Fruit fly (Drosophila melanogaster): ENCODE results near the gene CG34135.

The CG34135 gene

DNA sequence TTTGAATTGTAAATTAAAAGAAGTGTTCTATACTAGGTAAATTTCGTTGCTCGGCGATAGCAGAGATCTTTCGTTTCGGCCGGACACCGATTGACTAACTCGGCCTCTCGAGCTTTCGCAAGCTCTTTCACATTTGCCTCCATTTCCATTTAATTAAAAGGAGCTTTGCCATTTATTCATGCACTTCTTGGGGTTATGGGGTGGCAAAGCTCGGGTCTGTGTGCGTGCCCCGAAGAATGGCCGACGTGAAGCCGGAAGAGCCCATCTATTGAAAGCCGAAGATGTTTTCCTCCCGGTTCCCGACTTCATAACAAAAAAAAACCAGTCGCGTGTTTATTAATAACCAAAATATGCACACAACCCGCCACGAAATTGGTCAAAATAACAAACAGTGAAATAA, 31.9 kb upstream of the CG34135 start:
- no peak for TF ChIP-seq noc (tag; optimal IDR thresholded peaks at IDR 0.05)

DNA sequence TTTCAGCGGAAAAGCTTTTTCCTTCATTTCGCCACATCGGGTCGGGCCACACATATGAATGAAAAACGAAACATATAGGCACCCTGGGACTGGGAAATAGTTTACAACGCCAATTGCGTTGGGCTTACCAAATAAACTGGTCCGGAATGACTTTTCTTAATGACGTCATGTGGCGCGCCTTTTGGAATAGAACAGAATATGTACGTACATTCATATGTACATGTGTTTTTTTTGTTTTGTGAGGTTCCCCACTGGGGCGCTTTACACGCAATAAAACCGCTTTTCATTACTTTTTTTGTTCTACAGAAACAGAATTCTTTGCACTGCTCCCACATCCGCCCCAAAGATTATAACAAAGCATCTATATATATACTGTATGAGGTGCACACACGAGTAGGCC, 30.3 kb upstream of the CG34135 start:
- no peak for TF ChIP-seq noc (tag; optimal IDR thresholded peaks at IDR 0.05)

DNA sequence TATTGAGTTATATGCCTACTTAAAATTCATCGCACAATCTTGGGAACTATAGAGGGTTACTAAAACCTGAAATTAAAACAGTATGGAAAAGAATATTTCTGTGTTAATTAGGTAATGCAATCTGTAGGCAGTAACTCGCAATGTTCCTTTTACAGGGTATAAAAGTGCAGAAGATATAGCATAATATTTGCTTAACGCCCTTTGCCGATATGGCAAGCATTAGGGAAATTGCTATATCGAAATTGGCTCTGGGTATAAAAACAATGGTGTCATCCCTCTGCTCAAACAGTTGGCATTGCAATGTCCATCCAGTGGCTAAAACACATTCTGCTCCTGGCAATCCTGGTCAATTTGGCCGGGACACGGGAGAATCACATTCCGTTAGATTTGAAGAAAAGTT, 26.4 kb upstream of the CG34135 start, which contains the start of gene Ir85a:
Gene Ir85a (plus strand): TSS at position 301 of the 400 bp plus-strand sequence.
- no peak for TF ChIP-seq noc (tag; optimal IDR thresholded peaks at IDR 0.05)

DNA sequence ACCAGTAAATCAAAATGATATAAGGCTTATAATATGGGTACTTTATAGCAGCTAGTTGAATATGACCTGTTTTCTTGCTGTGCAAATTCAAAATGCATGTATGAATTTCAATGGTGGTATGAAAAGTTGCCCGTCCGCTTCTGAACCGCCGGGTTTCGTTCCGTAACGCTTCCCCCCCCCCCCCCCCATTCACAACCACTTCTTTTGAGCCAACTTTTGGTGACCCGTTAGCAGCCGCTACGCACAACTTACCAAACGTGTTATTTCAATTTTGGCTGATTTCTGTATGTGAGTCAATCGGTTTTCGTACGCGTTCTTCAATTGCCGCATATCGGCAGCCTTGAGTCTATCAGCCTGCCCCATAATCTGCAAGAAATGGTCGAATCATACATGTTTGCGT, 25.7 kb upstream of the CG34135 start:
- no peak for TF ChIP-seq noc (tag; optimal IDR thresholded peaks at IDR 0.05)

DNA sequence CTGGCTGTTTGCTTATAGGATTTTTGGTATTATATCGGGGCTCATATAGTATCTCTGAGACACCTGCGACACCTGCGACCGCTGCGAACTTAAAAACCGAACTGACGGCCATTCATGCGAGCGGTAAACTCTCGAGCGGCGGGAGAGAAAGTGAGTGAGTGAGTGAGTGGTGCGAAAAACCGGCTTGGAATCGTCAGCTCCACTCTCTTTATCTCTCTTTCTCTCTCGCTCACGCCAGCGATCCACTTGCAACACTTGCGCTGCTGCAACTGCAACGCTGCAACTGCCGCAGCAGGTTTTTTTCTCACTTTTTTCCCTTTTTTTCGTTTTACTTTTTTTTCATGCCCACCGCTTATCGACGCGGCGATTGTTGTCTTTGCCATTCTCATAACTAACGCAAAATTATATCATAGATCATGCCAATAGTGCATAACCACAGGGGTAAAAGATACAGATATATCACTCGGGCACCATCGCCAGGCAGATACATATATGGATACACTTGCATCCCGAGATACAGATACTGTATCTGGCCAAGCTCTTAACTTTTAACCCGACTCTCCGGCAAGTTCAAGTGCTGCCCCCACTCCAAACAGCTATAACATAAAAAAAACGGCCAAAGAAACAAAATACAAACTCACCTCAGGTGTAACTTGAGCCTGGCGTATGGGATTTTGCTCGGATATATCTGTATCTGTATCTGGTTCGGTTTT, 24.6 kb upstream of the CG34135 start:
- TF ChIP-seq noc (tag; optimal IDR thresholded peaks at IDR 0.05) = no peak

DNA sequence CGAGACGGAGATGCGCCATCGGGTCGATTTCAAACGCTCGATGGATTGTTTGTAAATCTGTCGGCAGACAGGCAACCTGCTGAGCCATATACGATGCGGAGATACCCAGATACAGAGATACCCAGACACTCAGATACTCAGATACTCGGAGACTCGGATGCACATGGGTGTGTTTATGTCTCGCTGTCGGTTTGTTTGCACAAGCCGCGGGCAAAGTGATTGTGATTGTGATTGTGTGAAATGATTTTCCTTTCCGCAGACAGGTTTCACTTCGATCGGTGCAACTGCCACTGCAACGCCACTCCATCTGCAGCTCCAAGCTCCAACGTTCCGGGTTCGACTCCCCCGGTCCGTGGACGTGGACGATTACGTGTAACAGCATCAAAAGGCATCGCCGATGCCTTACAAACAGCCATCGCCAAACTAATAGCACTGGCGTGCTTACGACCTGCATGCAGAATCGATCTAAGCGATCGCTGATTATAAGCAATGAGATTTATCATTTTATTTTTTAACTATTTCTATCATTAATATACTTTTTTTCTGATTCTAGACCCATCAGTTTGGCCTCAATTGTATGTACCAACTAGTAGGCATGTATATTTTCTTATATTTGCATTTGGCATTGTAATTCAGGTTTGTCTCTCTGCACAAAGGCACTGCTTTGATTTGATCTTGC, 20.9 kb upstream of the CG34135 start:
- TF ChIP-seq noc (tag; optimal IDR thresholded peaks at IDR 0.05) = no peak

DNA sequence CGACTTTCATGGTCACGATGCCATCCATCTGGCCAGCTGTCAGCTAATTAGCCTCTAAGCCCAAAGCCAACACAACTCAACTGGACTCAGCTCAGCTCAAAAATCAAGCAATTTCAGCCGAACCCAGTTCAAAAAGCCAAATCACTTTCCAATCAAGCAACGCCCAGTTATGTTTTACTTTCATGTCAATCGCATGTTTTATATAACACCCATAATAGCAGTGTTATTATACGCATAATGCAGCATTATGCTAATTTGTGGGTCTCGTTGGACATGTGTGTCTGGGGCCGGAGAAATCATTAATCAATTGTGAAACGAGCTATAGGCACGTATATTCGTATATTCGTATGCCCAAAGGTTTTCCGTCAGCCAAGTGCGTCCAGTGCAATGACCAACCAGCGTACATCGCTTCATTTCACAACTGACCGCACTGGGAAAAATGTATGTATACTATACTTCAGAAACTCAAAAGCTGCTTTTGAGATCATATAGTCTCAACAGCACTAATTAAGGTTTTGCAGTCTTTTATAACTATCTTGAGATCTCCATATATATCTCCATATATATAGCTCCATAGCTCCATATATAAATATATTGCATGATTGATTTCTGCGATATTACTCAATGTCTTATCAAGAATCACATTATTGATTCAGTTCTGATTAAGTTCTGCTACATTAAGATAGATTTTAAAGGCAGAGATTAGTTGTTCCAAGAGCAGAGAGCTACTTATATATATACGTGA, 19.7 kb upstream of the CG34135 start:
- no peak for TF ChIP-seq noc (tag; optimal IDR thresholded peaks at IDR 0.05)

DNA sequence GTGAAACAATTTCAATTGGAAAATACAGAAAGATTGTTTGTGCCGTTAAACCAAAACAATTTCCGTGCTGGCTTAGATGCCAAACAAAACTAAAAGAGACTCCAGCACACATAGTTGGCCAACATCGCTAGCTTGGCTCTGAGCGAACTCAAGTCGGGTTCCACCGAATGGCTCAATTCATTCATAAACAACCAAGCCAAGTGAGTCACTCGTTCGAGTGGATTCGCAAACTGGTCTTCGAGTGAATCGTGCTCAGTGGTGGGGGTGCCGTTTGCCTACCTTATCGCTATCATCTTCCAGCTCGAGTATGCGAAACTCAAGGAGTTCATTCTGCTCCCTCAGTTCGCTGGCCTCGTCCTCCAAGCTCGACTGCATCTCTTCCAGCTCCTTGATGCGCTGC, 17.5 kb upstream of the CG34135 start:
- TF ChIP-seq noc (tag; optimal IDR thresholded peaks at IDR 0.05) = no peak

DNA sequence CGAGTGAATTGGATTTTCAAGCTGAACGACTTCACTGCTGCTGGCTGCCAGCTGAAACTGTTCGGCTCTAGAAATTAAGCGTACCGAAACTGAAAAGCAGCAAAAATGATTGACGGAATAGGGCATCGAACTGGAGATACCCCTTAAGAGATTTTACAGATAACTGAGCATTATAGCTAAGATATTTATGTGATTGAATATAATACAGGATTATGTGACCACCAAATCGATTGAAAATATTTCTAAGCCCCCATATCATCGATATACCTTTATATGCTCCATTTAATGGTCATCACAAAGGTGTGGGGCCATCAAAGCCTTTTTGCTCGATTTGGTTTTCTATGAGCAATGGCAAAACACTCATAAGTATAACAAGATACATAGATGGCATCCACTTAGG, 16.8 kb upstream of the CG34135 start:
- TF ChIP-seq noc (tag; optimal IDR thresholded peaks at IDR 0.05) = no peak

DNA sequence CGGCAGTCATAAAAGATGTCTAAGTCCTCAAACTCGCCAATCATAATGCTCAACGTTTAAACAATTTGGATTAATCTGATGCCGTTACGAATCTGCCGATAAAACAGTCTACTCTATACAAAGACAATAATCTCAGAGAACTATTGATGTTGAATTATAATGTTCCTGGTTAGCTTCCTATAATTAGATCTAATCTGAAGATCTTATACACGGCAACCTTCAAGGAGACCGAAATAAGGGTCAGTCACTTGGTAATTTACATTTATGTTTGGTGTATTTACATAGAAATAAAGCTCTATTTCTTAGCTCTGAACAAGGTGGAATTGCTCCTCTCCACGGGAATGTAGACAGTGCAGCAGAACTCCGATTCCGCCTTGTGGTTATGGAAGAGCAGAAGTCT, 12.7 kb upstream of the CG34135 start, which contains the start of gene CG33189:
Gene CG33189 (minus strand): TSS at position 101 of the 400 bp plus-strand sequence.
- no peak for TF ChIP-seq noc (tag; optimal IDR thresholded peaks at IDR 0.05)

DNA sequence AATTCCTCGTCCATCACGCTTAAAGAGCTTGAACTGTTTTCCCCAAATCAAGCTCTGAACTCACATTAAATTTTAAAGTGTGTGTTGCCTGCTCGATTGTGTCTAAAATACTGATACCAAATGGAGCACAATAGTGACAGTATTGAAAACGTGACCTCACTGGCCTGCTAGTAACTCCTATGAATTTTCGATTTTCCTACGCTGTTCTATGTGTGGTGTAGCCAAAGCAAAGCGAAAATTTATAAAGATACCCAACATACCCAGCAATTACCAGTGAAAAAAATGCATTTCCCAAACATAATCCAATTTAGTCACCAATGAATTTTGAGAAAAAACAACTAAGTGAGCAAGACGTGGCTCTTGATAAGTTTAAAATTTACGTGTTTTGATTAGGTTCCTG, 11.8 kb upstream of the CG34135 start, which contains the start of gene CG33191:
Gene CG33191 (minus strand): TSS at position 101 of the 400 bp plus-strand sequence.
- TF ChIP-seq noc (tag; optimal IDR thresholded peaks at IDR 0.05) = no peak

DNA sequence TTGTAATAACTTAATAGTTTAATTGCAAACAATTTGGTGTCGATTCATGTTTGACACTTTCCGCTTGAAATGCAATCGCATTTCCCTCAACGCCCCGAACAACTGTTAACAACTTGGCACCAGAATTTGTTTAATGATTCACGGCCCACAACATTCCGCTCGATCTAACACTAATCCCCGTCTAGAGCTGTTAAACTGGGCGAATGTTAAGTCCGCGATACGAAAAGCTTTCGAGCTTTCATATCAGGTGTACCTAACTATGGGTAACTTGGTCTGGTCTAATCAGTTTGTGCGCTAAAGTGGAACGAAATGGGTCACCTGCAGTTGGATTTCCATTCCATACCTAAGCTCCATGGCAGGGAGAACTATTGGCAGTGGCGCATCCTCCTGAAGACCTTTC, 5.1 kb upstream of the CG34135 start, which contains the start of gene CG34301:
Gene CG34301 (plus strand): TSS at position 301 of the 400 bp plus-strand sequence.
- no peak for TF ChIP-seq noc (tag; optimal IDR thresholded peaks at IDR 0.05)

DNA sequence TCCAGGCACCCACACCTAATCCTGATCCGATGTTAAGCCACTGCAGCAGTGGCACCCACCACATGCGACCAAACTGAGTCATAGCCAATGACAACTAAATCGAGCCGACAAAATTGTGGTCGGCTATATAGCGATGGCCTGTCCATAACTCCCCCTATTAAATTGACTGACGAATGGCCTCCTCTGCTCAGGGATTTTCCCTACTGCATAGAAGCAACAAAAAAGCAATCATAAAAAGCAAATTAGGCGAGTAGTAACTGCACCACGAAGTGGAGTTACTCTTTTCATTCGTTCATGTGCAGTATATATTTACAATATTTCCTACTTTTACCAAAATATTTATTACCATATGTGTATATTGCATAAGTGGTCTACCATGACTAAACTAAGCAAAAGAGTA, 4.6 kb upstream of the CG34135 start, which contains the start of gene CG13318:
Gene CG13318 (minus strand): TSS at position 101 of the 400 bp plus-strand sequence.
- no peak for TF ChIP-seq noc (tag; optimal IDR thresholded peaks at IDR 0.05)

DNA sequence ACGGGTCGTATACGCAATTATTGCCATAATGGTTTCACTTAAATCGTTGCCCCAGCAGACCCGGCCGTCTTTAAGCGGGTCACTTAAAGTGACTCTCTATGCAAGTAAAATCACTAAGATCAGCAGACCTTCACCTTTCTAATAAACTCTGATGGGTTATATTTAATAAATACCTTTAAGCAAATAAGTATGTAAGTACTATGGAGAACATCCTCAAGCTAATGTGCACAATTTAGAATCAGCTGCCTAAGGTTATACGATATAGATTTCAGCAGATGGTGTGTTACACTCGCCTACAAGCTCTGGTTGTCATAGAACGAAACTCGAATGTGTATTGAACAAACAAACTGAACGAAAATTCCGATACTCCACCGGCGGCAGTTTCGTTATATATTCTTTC, 1.1 kb upstream of the CG34135 start, which contains the start of gene CG8236:
Gene CG8236 (plus strand): TSS at position 301 of the 400 bp plus-strand sequence.
- no peak for TF ChIP-seq noc (tag; optimal IDR thresholded peaks at IDR 0.05)

DNA sequence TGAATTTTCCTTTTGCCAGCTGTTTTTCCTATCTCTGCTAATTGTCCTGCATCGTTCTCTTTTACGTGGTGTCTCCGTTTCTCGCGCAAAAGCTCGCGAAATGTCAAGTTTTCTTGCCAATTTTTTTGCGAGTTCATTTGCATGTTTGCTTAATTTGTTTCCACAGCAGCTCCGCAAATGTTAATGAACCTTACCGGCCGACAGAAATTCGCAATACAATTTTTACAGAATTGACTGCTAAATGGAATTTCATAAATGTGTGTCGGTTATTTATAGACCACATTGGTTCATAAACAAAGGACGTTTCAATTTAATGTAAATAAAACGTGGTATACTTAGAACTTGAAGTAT, 19.2 kb downstream of the CG34135 start:
- TF ChIP-seq noc (tag; optimal IDR thresholded peaks at IDR 0.05) = no peak
